Fruit fly (Drosophila melanogaster) whole organism, pupa: Measurements from ENCODE around the gene CG4452.

Experiments used
- CG10348 ChIP-seq: fragments of 200-800 bp; sonication (Bioruptor generic); IDR thresholded peaks from 2 replicates; pipeline ENCODE4 v1.3.6; 2022; ENCODE audit warnings: missing biosample characterization, missing genetic modification characterization
- CG12605 ChIP-seq: fragments of 200-800 bp; sonication (Bioruptor generic); IDR thresholded peaks from 2 replicates; pipeline ENCODE4 v1.3.6; 2022; ENCODE audit warnings: missing biosample characterization, missing genetic modification characterization
- CG13204 ChIP-seq: fragments of 200-800 bp; sonication (Bioruptor generic); optimal IDR thresholded peaks from 2 replicates; lab custom pipeline; 2018; ENCODE audit warnings: missing biosample characterization, mild to moderate bottlenecking, missing genetic modification characterization, moderate library complexity
- CG14655 ChIP-seq: fragments of 200-800 bp; sonication (Bioruptor generic); optimal IDR thresholded peaks from 3 replicates; lab custom pipeline; 2017; ENCODE audit warnings: mild to moderate bottlenecking, missing biosample characterization, missing genetic modification reagents, missing genetic modification characterization
- CG15710 ChIP-seq: fragments of 200-800 bp; sonication (Bioruptor generic); optimal IDR thresholded peaks from 2 replicates; lab custom pipeline; 2018; ENCODE audit warnings: missing biosample characterization, mild to moderate bottlenecking, missing genetic modification characterization, moderate library complexity
- CG17806 ChIP-seq: fragments of 200-800 bp; sonication (Bioruptor generic); optimal IDR thresholded peaks from 2 replicates; lab custom pipeline; 2018; ENCODE audit warnings: missing biosample characterization, mild to moderate bottlenecking, missing genetic modification characterization, moderate library complexity
- CG32121 ChIP-seq: fragments of 200-800 bp; sonication (Bioruptor generic); IDR thresholded peaks from 2 replicates; pipeline ENCODE4 v1.3.6; 2022; ENCODE audit warnings: missing biosample characterization, missing genetic modification characterization
- CG34367 ChIP-seq: fragments of 200-800 bp; sonication (Bioruptor generic); optimal IDR thresholded peaks from 2 replicates; lab custom pipeline; 2018; ENCODE audit warnings: missing biosample characterization, mild to moderate bottlenecking, missing genetic modification characterization
- CG4496 ChIP-seq: fragments of 200-800 bp; sonication (Bioruptor generic); IDR thresholded peaks from 3 replicates; pipeline ENCODE4 v1.3.6; 2022; ENCODE audit warnings: missing biosample characterization, missing genetic modification characterization
- CG8159 ChIP-seq: fragments of 200-800 bp; sonication (Bioruptor generic); optimal IDR thresholded peaks from 3 replicates; lab custom pipeline; 2018; ENCODE audit warnings: missing biosample characterization, mild to moderate bottlenecking, missing genetic modification characterization, moderate library complexity
- CG8301 ChIP-seq: fragments of 200-800 bp; sonication (Bioruptor generic); optimal IDR thresholded peaks from 2 replicates; lab custom pipeline; 2018; ENCODE audit warnings: missing biosample characterization, mild to moderate bottlenecking, missing genetic modification characterization
- CG9948 ChIP-seq: fragments of 200-800 bp; sonication (Bioruptor generic); optimal IDR thresholded peaks from 2 replicates; lab custom pipeline; 2018; ENCODE audit warnings: missing biosample characterization, mild to moderate bottlenecking, missing genetic modification characterization, moderate library complexity
- D1 ChIP-seq: fragments of 200-800 bp; sonication (Bioruptor generic); optimal IDR thresholded peaks from 2 replicates; lab custom pipeline; 2018; ENCODE audit warnings: missing biosample characterization, mild to moderate bottlenecking, missing genetic modification characterization, moderate library complexity
- EcR ChIP-seq: fragments of 200-800 bp; sonication (Bioruptor generic); optimal IDR thresholded peaks from 3 replicates; lab custom pipeline; 2019; ENCODE audit warnings: missing biosample characterization, missing genetic modification characterization, mild to moderate bottlenecking, moderate library complexity, missing genetic modification reagents
- Ets98B ChIP-seq: fragments of 200-800 bp; sonication (Bioruptor generic); IDR thresholded peaks from 2 replicates; pipeline ENCODE4 v1.3.6; 2022; ENCODE audit warnings: missing biosample characterization, missing genetic modification characterization
- Pif1A ChIP-seq: fragments of 200-800 bp; sonication (Bioruptor generic); optimal IDR thresholded peaks from 3 replicates; lab custom pipeline; 2016; ENCODE audit warnings: missing biosample characterization, missing genetic modification characterization
- Pif1B ChIP-seq: fragments of 200-800 bp; sonication (Bioruptor generic); optimal IDR thresholded peaks from 3 replicates; lab custom pipeline; 2016; ENCODE audit warnings: missing biosample characterization, missing genetic modification characterization
- Snoo ChIP-seq: fragments of 200-800 bp; sonication (Bioruptor generic); optimal IDR thresholded peaks from 3 replicates; lab custom pipeline; 2017; ENCODE audit warnings: missing biosample characterization, mild to moderate bottlenecking, missing genetic modification characterization, inconsistent platforms
- fd96Ca ChIP-seq: fragments of 200-800 bp; sonication (Bioruptor generic); IDR thresholded peaks from 3 replicates; pipeline ENCODE4 v1.3.6; 2022; ENCODE audit warnings: missing biosample characterization, missing genetic modification characterization
- gl ChIP-seq: fragments of 200-800 bp; sonication (Bioruptor generic); optimal IDR thresholded peaks from 2 replicates; lab custom pipeline; 2018; ENCODE audit warnings: missing biosample characterization, mild to moderate bottlenecking, missing genetic modification characterization
- rn ChIP-seq: fragments of 200-800 bp; sonication (Bioruptor generic); IDR thresholded peaks from 2 replicates; pipeline ENCODE4 v1.3.6; 2022; ENCODE audit warnings: missing biosample characterization, missing genetic modification characterization

Gene CG4452

dm6 chr3L:9384445-9385079, 17.4 kb downstream of the CG4452 start:
- no peak for TF ChIP-seq CG13204 (GFP tag; lab: Kevin White, UChicago)
- no peak for TF ChIP-seq Pif1A (GFP tag; lab: Kevin White, UChicago)
- TF ChIP-seq CG32121: no peak
- no peak for TF ChIP-seq Ets98B (GFP tag; lab: Robert Waterston, UW)
- no peak for TF ChIP-seq CG9948
- peak; percentile 76 for TF ChIP-seq EcR (GFP tag; lab: Kevin White, UChicago)

dm6 chr3L:9391340-9391980, 24.3 kb downstream of the CG4452 start:
- TF ChIP-seq Ets98B (GFP tag; lab: Robert Waterston, UW) (no peak), EcR (GFP tag; lab: Kevin White, UChicago) (peak; percentile 33)

- no peak for TF ChIP-seq Snoo
- TF ChIP-seq Pif1B (GFP tag; lab: Kevin White, UChicago): no peak
- TF ChIP-seq CG4496 (GFP tag; lab: Robert Waterston, UW): no peak
- TF ChIP-seq CG15710 (tag; lab: Kevin White, UChicago): no peak
- no peak for TF ChIP-seq CG9948
- no peak for TF ChIP-seq CG8301 (tag; lab: Kevin White, UChicago)
- no peak for TF ChIP-seq Pif1A (GFP tag; lab: Kevin White, UChicago)
- no peak for TF ChIP-seq CG12605
- no peak for TF ChIP-seq EcR (GFP tag; lab: Kevin White, UChicago)
- TF ChIP-seq CG34367 (tag; lab: Kevin White, UChicago): no peak
- no peak for TF ChIP-seq CG8159
- TF ChIP-seq fd96Ca (GFP tag; lab: Robert Waterston, UW): no peak
- TF ChIP-seq D1 (tag; lab: Kevin White, UChicago): no peak
- TF ChIP-seq CG32121: no peak
- no peak for TF ChIP-seq CG14655 (GFP tag; lab: Kevin White, UChicago)
- TF ChIP-seq CG17806 (tag; lab: Kevin White, UChicago): no peak
- TF ChIP-seq gl (tag; lab: Kevin White, UChicago): no peak
- TF ChIP-seq CG10348 (GFP tag; lab: Robert Waterston, UW): no peak
These were observed 28.9 kb downstream of the CG4452 start for dm6 chr3L:9396038-9396437.

- peak; percentile 30; the same call in 1 of the 2 replicates for TF ChIP-seq CG12605
- no peak for TF ChIP-seq CG17806 (tag; lab: Kevin White, UChicago)
- TF ChIP-seq EcR (GFP tag; lab: Kevin White, UChicago): peak; percentile 33
- TF ChIP-seq, all 21 proteins: peak for 2
These were observed 29.5 kb downstream of the CG4452 start for dm6 chr3L:9396704-9397103.

dm6 chr3L:9397156-9397555, 30.0 kb downstream of the CG4452 start:
- TF ChIP-seq CG9948: no peak
- TF ChIP-seq Pif1A (GFP tag; lab: Kevin White, UChicago): peak; percentile 29
- TF ChIP-seq CG13204 (GFP tag; lab: Kevin White, UChicago): no peak
- no peak for TF ChIP-seq Ets98B (GFP tag; lab: Robert Waterston, UW)
- TF ChIP-seq CG4496 (GFP tag; lab: Robert Waterston, UW): peak; percentile 54; the same call in 1 of the 3 replicates
- no peak for TF ChIP-seq CG17806 (tag; lab: Kevin White, UChicago)
- peak; percentile 12 for TF ChIP-seq Pif1B (GFP tag; lab: Kevin White, UChicago)
- TF ChIP-seq CG32121: peak; percentile 51; the same call in 1 of the 2 replicates
- peak; percentile 49 for TF ChIP-seq gl (tag; lab: Kevin White, UChicago)
- no peak for TF ChIP-seq D1 (tag; lab: Kevin White, UChicago)
- peak; percentile 22 for TF ChIP-seq CG14655 (GFP tag; lab: Kevin White, UChicago)

dm6 chr3L:9398028-9398427, 30.9 kb downstream of the CG4452 start:
- no peak for TF ChIP-seq gl (tag; lab: Kevin White, UChicago)
- no peak for TF ChIP-seq CG32121
- no peak for TF ChIP-seq D1 (tag; lab: Kevin White, UChicago)
- no peak for TF ChIP-seq CG14655 (GFP tag; lab: Kevin White, UChicago)
- no peak for TF ChIP-seq CG17806 (tag; lab: Kevin White, UChicago)
- no peak for TF ChIP-seq CG34367 (tag; lab: Kevin White, UChicago)
- no peak for TF ChIP-seq CG10348 (GFP tag; lab: Robert Waterston, UW)
- TF ChIP-seq Snoo: no peak
- TF ChIP-seq rn (GFP tag; lab: Robert Waterston, UW): no peak
- no peak for TF ChIP-seq Pif1B (GFP tag; lab: Kevin White, UChicago)
- no peak for TF ChIP-seq EcR (GFP tag; lab: Kevin White, UChicago)
- no peak for TF ChIP-seq CG8301 (tag; lab: Kevin White, UChicago)
- TF ChIP-seq fd96Ca (GFP tag; lab: Robert Waterston, UW): no peak
- no peak for TF ChIP-seq Ets98B (GFP tag; lab: Robert Waterston, UW)
- no peak for TF ChIP-seq CG8159
- TF ChIP-seq CG15710 (tag; lab: Kevin White, UChicago): no peak
- no peak for TF ChIP-seq Pif1A (GFP tag; lab: Kevin White, UChicago)
